Fruit fly (Drosophila melanogaster) whole organism: ENCODE results near the gene Jon99Ciii.
"Not testable (repeated sequence)": the region's sequence is repeated elsewhere in the genome, so short reads cannot be mapped to it uniquely, and the experiment has no call there.

Experiments used
- CG8478 ChIP-seq: fragments of >200 bp; optimal IDR thresholded peaks from 2 replicates; lab custom pipeline; 2018; ENCODE audit warnings: inconsistent platforms
- Dll ChIP-seq: fragments of >200 bp; optimal IDR thresholded peaks from 2 replicates; lab custom pipeline; 2017
- EcR ChIP-seq, 2 experiments: fragments of >200 bp; optimal IDR thresholded peaks; 2 replicates each; lab custom pipeline; 2017; ENCODE audit warnings: missing biosample characterization in 2 of 2, missing genetic modification characterization in 2 of 2, missing genetic modification reagents in 2 of 2
- pan ChIP-seq: fragments of >200 bp; optimal IDR thresholded peaks from 2 replicates; lab custom pipeline; 2017
- psq ChIP-seq: fragments of >200 bp; optimal IDR thresholded peaks from 2 replicates; lab custom pipeline; 2017
- usp ChIP-seq: fragments of >200 bp; optimal IDR thresholded peaks from 2 replicates; lab custom pipeline; 2017; ENCODE audit warnings: missing biosample characterization, missing genetic modification characterization, mixed read lengths

The Jon99Ciii gene

dm6 chr3R:29921916-29922315 is at the start of gene Jon99Ciii:
Jon99Ciii (plus strand) TSS chr3R:29922216.
- not testable (repeated sequence) for TF ChIP-seq psq (lab: Kevin White, UChicago); usp (GFP tag; lab: Kevin White, UChicago); Dll

- TF ChIP-seq EcR (GFP tag; optimal IDR thresholded peaks at IDR 0.05; lab: Kevin White, UChicago): no peak
- no peak for TF ChIP-seq pan (lab: Kevin White, UChicago)
- no peak for TF ChIP-seq usp (GFP tag; lab: Kevin White, UChicago)
- TF ChIP-seq Dll: no peak
- TF ChIP-seq psq (lab: Kevin White, UChicago): no peak
- TF ChIP-seq CG8478 (lab: Kevin White, UChicago): no peak
Measured at dm6 chr3R:29875830-29876229, 46.2 kb upstream of the Jon99Ciii start.

- TF ChIP-seq CG8478 (lab: Kevin White, UChicago): no peak
- TF ChIP-seq EcR (GFP tag; optimal IDR thresholded peaks at IDR 0.05; lab: Kevin White, UChicago): no peak
- no peak for TF ChIP-seq pan (lab: Kevin White, UChicago)
- no peak for TF ChIP-seq Dll
- no peak for TF ChIP-seq usp (GFP tag; lab: Kevin White, UChicago)
- TF ChIP-seq psq (lab: Kevin White, UChicago): no peak
Measured at dm6 chr3R:29876232-29876631, 45.8 kb upstream of the Jon99Ciii start.

DNA sequence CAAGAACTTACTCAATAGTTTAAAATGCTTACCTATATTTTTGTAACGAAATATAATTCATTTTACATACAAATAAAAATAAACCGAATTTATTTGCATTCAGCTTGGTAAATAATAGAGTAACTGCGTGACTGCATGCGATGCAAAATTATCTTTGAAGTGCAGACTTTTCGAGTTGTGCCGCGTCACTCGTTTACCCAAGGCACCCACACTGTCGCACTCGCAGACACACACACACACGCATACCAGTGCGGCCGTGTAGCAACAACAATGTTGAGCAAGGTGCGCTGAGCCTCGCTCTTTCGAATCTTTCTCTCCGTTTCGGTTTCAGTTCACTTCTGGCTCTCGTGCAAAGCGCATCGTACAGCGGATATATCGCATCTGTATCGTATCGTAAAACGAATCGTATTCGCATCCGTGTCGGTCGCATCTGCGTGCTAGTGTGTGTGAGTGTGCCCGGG is 45.3 kb upstream of the Jon99Ciii start, which contains the start of gene CG31038:
CG31038 (plus strand) TSS at position 327 of the 461 bp plus-strand sequence.
- TF ChIP-seq pan (lab: Kevin White, UChicago): no peak
- no peak for TF ChIP-seq EcR (GFP tag; optimal IDR thresholded peaks at IDR 0.05; lab: Kevin White, UChicago)
- no peak for TF ChIP-seq psq (lab: Kevin White, UChicago)
- no peak for TF ChIP-seq Dll
- no peak for TF ChIP-seq CG8478 (lab: Kevin White, UChicago)
- no peak for TF ChIP-seq usp (GFP tag; lab: Kevin White, UChicago)

dm6 chr3R:29880306-29880705 is 41.7 kb upstream of the Jon99Ciii start:
- no peak for TF ChIP-seq usp (GFP tag; lab: Kevin White, UChicago)
- TF ChIP-seq CG8478 (lab: Kevin White, UChicago): no peak
- no peak for TF ChIP-seq EcR (GFP tag; optimal IDR thresholded peaks at IDR 0.05; lab: Kevin White, UChicago)
- TF ChIP-seq Dll: no peak
- no peak for TF ChIP-seq psq (lab: Kevin White, UChicago)
- TF ChIP-seq pan (lab: Kevin White, UChicago): no peak

dm6 chr3R:29891183-29891582 is 30.8 kb upstream of the Jon99Ciii start:
- TF ChIP-seq CG8478 (lab: Kevin White, UChicago) (no peak), psq (lab: Kevin White, UChicago) (no peak), EcR (GFP tag; optimal IDR thresholded peaks at IDR 0.05; lab: Kevin White, UChicago) (no peak), Dll (no peak), usp (GFP tag; lab: Kevin White, UChicago) (no peak), pan (lab: Kevin White, UChicago) (no peak)

DNA sequence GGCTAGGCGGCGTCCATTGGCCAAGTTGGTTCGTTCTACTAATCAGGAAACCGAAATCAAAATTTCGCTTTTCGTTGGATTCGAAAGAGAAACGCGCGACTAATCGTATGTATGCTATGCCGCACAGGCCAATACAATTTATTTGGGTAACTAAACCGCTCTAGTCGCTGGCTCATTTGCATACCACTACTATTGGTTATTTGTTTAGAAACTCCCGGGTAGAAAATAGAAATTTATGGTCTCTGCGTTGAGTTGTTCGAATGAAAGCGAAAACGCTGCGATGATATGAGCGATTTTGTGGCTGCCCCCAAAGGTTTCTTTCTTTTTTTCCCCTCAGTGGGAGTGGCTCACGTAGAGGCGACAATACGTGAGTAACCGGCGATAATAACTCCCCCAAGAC is 29.0 kb upstream of the Jon99Ciii start:
- no peak for TF ChIP-seq pan (lab: Kevin White, UChicago)
- no peak for TF ChIP-seq CG8478 (lab: Kevin White, UChicago)
- TF ChIP-seq Dll: no peak
- TF ChIP-seq psq (lab: Kevin White, UChicago): no peak
- TF ChIP-seq EcR (GFP tag; optimal IDR thresholded peaks at IDR 0.05; lab: Kevin White, UChicago): no peak
- TF ChIP-seq usp (GFP tag; lab: Kevin White, UChicago): no peak

DNA sequence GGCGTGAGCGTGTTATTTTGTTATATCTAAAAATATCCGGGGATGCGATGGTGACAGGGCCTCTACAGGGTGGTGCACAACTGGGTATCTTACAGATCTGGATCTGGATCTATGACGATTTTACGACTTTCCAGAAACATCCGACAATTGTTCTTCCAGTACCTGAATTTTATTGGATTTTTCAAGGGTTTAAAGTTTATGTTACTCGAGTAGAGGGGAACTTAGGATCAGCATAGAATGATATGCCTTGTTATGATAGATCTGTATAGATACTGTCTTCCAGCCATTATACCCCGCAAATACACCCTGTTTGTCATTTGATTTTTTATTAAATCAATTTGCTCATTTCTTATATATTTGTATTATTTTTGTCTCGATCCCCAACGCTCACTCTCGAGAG is 27.6 kb upstream of the Jon99Ciii start:
- TF ChIP-seq EcR (GFP tag; optimal IDR thresholded peaks at IDR 0.05; lab: Kevin White, UChicago) (no peak), Dll (no peak), pan (lab: Kevin White, UChicago) (no peak), CG8478 (lab: Kevin White, UChicago) (no peak), usp (GFP tag; lab: Kevin White, UChicago) (no peak), psq (lab: Kevin White, UChicago) (no peak)

dm6 chr3R:29898588-29898987 is 23.4 kb upstream of the Jon99Ciii start:
- no peak for TF ChIP-seq pan (lab: Kevin White, UChicago)
- no peak for TF ChIP-seq usp (GFP tag; lab: Kevin White, UChicago)
- no peak for TF ChIP-seq Dll
- TF ChIP-seq EcR (GFP tag; optimal IDR thresholded peaks at IDR 0.05; lab: Kevin White, UChicago): no peak
- TF ChIP-seq CG8478 (lab: Kevin White, UChicago): no peak
- no peak for TF ChIP-seq psq (lab: Kevin White, UChicago)

- no peak for TF ChIP-seq usp (GFP tag; lab: Kevin White, UChicago)
- TF ChIP-seq Dll: no peak
- no peak for TF ChIP-seq CG8478 (lab: Kevin White, UChicago)
- no peak for TF ChIP-seq psq (lab: Kevin White, UChicago)
- TF ChIP-seq EcR (GFP tag; optimal IDR thresholded peaks at IDR 0.05; lab: Kevin White, UChicago): no peak
- no peak for TF ChIP-seq pan (lab: Kevin White, UChicago)
Measured at dm6 chr3R:29899635-29900034, 22.4 kb upstream of the Jon99Ciii start.

dm6 chr3R:29903775-29904356 is 18.1 kb upstream of the Jon99Ciii start, which contains the start of gene CG15517:
CG15517 (minus strand) TSS chr3R:29903825.
- TF ChIP-seq CG8478 (lab: Kevin White, UChicago): no peak
- TF ChIP-seq usp (GFP tag; lab: Kevin White, UChicago): no peak
- TF ChIP-seq Dll: no peak
- no peak for TF ChIP-seq psq (lab: Kevin White, UChicago)
- no peak for TF ChIP-seq pan (lab: Kevin White, UChicago)
- TF ChIP-seq EcR (GFP tag; optimal IDR thresholded peaks at IDR 0.05; lab: Kevin White, UChicago): no peak

- TF ChIP-seq psq (lab: Kevin White, UChicago) (no peak), CG8478 (lab: Kevin White, UChicago) (no peak), pan (lab: Kevin White, UChicago) (no peak), Dll (no peak), EcR (GFP tag; optimal IDR thresholded peaks at IDR 0.05; lab: Kevin White, UChicago) (no peak), usp (GFP tag; lab: Kevin White, UChicago) (no peak)
Measured at dm6 chr3R:29905164-29905563, 16.9 kb upstream of the Jon99Ciii start, which contains the start of gene CG15515. CG15515 (plus strand) TSS chr3R:29905464.
